Fruit fly (Drosophila melanogaster): ENCODE data around the gene CG8679.

- TF ChIP-seq pan (optimal IDR thresholded peaks at IDR 0.05) (no peak), CG9705 (GFP tag; optimal IDR thresholded peaks at IDR 0.05) (no peak), jim (GFP tag; optimal IDR thresholded peaks at IDR 0.05) (no peak), woc (GFP tag; optimal IDR thresholded peaks at IDR 0.05) (no peak), HLH106 (tag; optimal IDR thresholded peaks at IDR 0.05) (peak; percentile 18), Hr78 (GFP tag; optimal IDR thresholded peaks at IDR 0.05) (no peak), sage (GFP tag; optimal IDR thresholded peaks at IDR 0.05) (no peak)
Measured at dm6 chr2L:21237048-21237747, 18.9 kb upstream of the CG8679 start, which contains the start of gene Hr39.

All from whole organism, wandering third instar larva.